Worm (Caenorhabditis elegans) whole organism, L4 larva: ENCODE measurements around the gene R04D3.3.

ENCODE experiments used
- D1046.2 ChIP-seq: fragments of 200-800 bp; sonication (Bioruptor generic); IDR thresholded peaks from 2 replicates; pipeline ENCODE4 v1.3.6; 2022; ENCODE audit warnings: missing genetic modification characterization, missing compliant biosample characterization
- F37D6.2 ChIP-seq: sonication (generic microtip); optimal IDR thresholded peaks from 2 replicates; lab custom pipeline; 2016; ENCODE audit warnings: mild to moderate bottlenecking, missing genetic modification characterization, missing compliant biosample characterization
- F44E2.7 ChIP-seq: fragments of 200-800 bp; sonication (Bioruptor generic); IDR thresholded peaks from 2 replicates; pipeline ENCODE4 v2.1.2; 2022; ENCODE audit warnings: missing genetic modification characterization, missing compliant biosample characterization
- F49E8.2 ChIP-seq: sonication (generic microtip); optimal IDR thresholded peaks from 2 replicates; lab custom pipeline; 2016; ENCODE audit warnings: missing compliant biosample characterization, mild to moderate bottlenecking, missing genetic modification characterization, borderline replicate concordance
- T20F7.1 ChIP-seq: fragments of 200-800 bp; sonication (Bioruptor generic); optimal IDR thresholded peaks from 2 replicates; lab custom pipeline; 2018; ENCODE audit warnings: mild to moderate bottlenecking, missing genetic modification characterization, missing compliant biosample characterization
- T26A8.4 ChIP-seq: fragments of 200-800 bp; sonication (Bioruptor generic); IDR thresholded peaks from 2 replicates; pipeline ENCODE4 v1.3.6; 2022; ENCODE audit warnings: missing genetic modification characterization, missing compliant biosample characterization
- ZK337.2 ChIP-seq: fragments of 200-800 bp; sonication (Bioruptor generic); IDR thresholded peaks from 2 replicates; pipeline ENCODE4 v1.3.6; 2022; ENCODE audit warnings: missing genetic modification reagents, missing genetic modification characterization, missing compliant biosample characterization
- ZK546.5 ChIP-seq, 2 experiments: sonication (generic microtip); optimal IDR thresholded peaks; 2 replicates each; lab custom pipeline; 2017; ENCODE audit warnings: missing biosample characterization in 2 of 2, missing genetic modification characterization in 2 of 2
- aha-1 ChIP-seq: fragments of 150-350 bp; peaks from one replicate; lab custom pipeline; 2014; ENCODE audit warnings: missing biosample characterization, missing genetic modification characterization
- attf-4 ChIP-seq: sonication (generic microtip); optimal IDR thresholded peaks from 3 replicates; lab custom pipeline; 2017; ENCODE audit warnings: missing biosample characterization, missing genetic modification characterization
- ceh-32 ChIP-seq: sonication (generic microtip); optimal IDR thresholded peaks from 2 replicates; lab custom pipeline; 2016; ENCODE audit warnings: mild to moderate bottlenecking, missing genetic modification characterization, missing compliant biosample characterization; ENCODE audit not compliant: poor library complexity
- ces-1 ChIP-seq: fragments of 150-350 bp; sonication (generic microtip); optimal IDR thresholded peaks from 4 replicates; lab custom pipeline; 2014; ENCODE audit warnings: missing biosample characterization, missing genetic modification reagents, missing genetic modification characterization
- cey-2 ChIP-seq: sonication (generic microtip); optimal IDR thresholded peaks from 3 replicates; lab custom pipeline; 2017; ENCODE audit warnings: missing genetic modification characterization, mild to moderate bottlenecking, missing compliant biosample characterization, antibody characterized with exemption, borderline replicate concordance; ENCODE audit not compliant: insufficient read depth
- daf-16 ChIP-seq, 3 experiments: sonication (generic microtip); optimal IDR thresholded peaks; 2 replicates each; lab custom pipeline; 2016 to 2017; ENCODE audit warnings: missing genetic modification characterization in 3 of 3, missing genetic modification reagents in 3 of 3, mild to moderate bottlenecking in 2 of 3, missing compliant biosample characterization in 2 of 3, missing biosample characterization in 1 of 3, moderate library complexity in 1 of 3
- dmd-6 ChIP-seq: fragments of 200-800 bp; sonication (Bioruptor generic); IDR thresholded peaks from 2 replicates; pipeline ENCODE4 v1.3.6; 2022; ENCODE audit warnings: missing genetic modification reagents, missing genetic modification characterization, missing compliant biosample characterization
- dpl-1 ChIP-seq: fragments of 150-350 bp; optimal IDR thresholded peaks from 2 replicates; lab custom pipeline; 2014; ENCODE audit warnings: missing biosample characterization, missing genetic modification reagents, missing genetic modification characterization
- duxl-1 ChIP-seq: sonication (generic microtip); optimal IDR thresholded peaks from 2 replicates; lab custom pipeline; 2016; ENCODE audit warnings: mild to moderate bottlenecking, missing genetic modification characterization, moderate library complexity, missing compliant biosample characterization; ENCODE audit not compliant: poor library complexity
- dve-1 ChIP-seq: sonication (generic microtip); optimal IDR thresholded peaks from 2 replicates; lab custom pipeline; 2017; ENCODE audit warnings: antibody characterized with exemption, mild to moderate bottlenecking, missing genetic modification characterization, missing compliant biosample characterization; ENCODE audit not compliant: insufficient read depth
- egl-27 ChIP-seq: sonication (generic microtip); optimal IDR thresholded peaks from 3 replicates; lab custom pipeline; 2017; ENCODE audit warnings: missing biosample characterization, missing genetic modification reagents, missing genetic modification characterization
- egl-43 ChIP-seq: fragments of 200-800 bp; sonication (Bioruptor generic); IDR thresholded peaks from 2 replicates; pipeline ENCODE4 v1.3.6; 2022; ENCODE audit warnings: missing genetic modification reagents, missing genetic modification characterization, missing compliant biosample characterization
- fkh-10 ChIP-seq: fragments of 150-350 bp; optimal IDR thresholded peaks from 2 replicates; lab custom pipeline; 2014; ENCODE audit warnings: missing biosample characterization, missing genetic modification reagents, missing genetic modification characterization
- hlh-11 ChIP-seq: fragments of 200-800 bp; sonication (Bioruptor generic); optimal IDR thresholded peaks from 2 replicates; lab custom pipeline; 2018; ENCODE audit warnings: mild to moderate bottlenecking, missing genetic modification characterization, missing compliant biosample characterization
- hlh-30 ChIP-seq: sonication (generic microtip); optimal IDR thresholded peaks from 2 replicates; lab custom pipeline; 2017; ENCODE audit warnings: antibody characterized with exemption, mild to moderate bottlenecking, missing genetic modification characterization, missing compliant biosample characterization; ENCODE audit not compliant: insufficient read depth
- hmg-1.1 ChIP-seq: fragments of 200-800 bp; sonication (Bioruptor generic); IDR thresholded peaks from 2 replicates; pipeline ENCODE4 v1.3.6; 2022; ENCODE audit warnings: missing genetic modification reagents, missing genetic modification characterization, missing compliant biosample characterization
- lin-1 ChIP-seq: fragments of 200-800 bp; sonication (Bioruptor generic); IDR thresholded peaks from 2 replicates; pipeline ENCODE4 v1.3.6; 2022; ENCODE audit warnings: missing genetic modification reagents, missing genetic modification characterization, missing compliant biosample characterization
- mdl-1 ChIP-seq, 2 experiments: fragments of 150-350 bp in 1 of 2; sonication (generic microtip) in 1 of 2; optimal IDR thresholded peaks; 2 replicates each; lab custom pipeline; 2014 to 2017; ENCODE audit warnings: missing biosample characterization in 2 of 2, missing genetic modification characterization in 2 of 2
- mes-2 ChIP-seq: sonication (generic microtip); optimal IDR thresholded peaks from 2 replicates; lab custom pipeline; 2016; ENCODE audit warnings: missing genotype, mild to moderate bottlenecking, missing genetic modification characterization, missing compliant biosample characterization; ENCODE audit not compliant: poor library complexity, severe bottlenecking
- mxl-2 ChIP-seq: fragments of 200-800 bp; sonication (Bioruptor generic); conservative IDR thresholded peaks from 2 replicates; pipeline ENCODE4 v1.3.6; 2022; ENCODE audit warnings: missing genetic modification reagents, missing genetic modification characterization, missing compliant biosample characterization
- mxl-3 ChIP-seq: fragments of 200-800 bp; sonication (Bioruptor generic); optimal IDR thresholded peaks from 2 replicates; lab custom pipeline; 2018; ENCODE audit warnings: mild to moderate bottlenecking, missing genetic modification characterization, missing compliant biosample characterization
- nhr-28 ChIP-seq: fragments of 150-350 bp; optimal IDR thresholded peaks from 2 replicates; lab custom pipeline; 2014; ENCODE audit warnings: missing biosample characterization, missing genetic modification characterization
- nhr-42 ChIP-seq: fragments of 200-800 bp; sonication (Bioruptor generic); IDR thresholded peaks from 2 replicates; pipeline ENCODE4 v1.3.6; 2022; ENCODE audit warnings: missing genetic modification characterization, missing compliant biosample characterization
- nhr-76 ChIP-seq: fragments of 150-350 bp; optimal IDR thresholded peaks from 2 replicates; lab custom pipeline; 2014; ENCODE audit warnings: missing biosample characterization, missing genetic modification characterization
- nhr-77 ChIP-seq: fragments of 150-350 bp; optimal IDR thresholded peaks from 2 replicates; lab custom pipeline; 2014; ENCODE audit warnings: missing biosample characterization, missing genetic modification characterization
- php-3 ChIP-seq: fragments of 200-800 bp; sonication (Bioruptor generic); IDR thresholded peaks from 2 replicates; pipeline ENCODE4 v1.3.6; 2022; ENCODE audit warnings: missing genetic modification reagents, missing genetic modification characterization, missing compliant biosample characterization
- pqm-1 ChIP-seq: sonication (generic microtip); optimal IDR thresholded peaks from 2 replicates; lab custom pipeline; 2017; ENCODE audit warnings: missing biosample characterization, missing genetic modification characterization
- rbr-2 ChIP-seq: sonication (generic microtip); optimal IDR thresholded peaks from 2 replicates; lab custom pipeline; 2016; ENCODE audit warnings: missing genotype, missing genetic modification characterization, missing compliant biosample characterization
- set-16 ChIP-seq: fragments of 200-800 bp; sonication (Bioruptor generic); IDR thresholded peaks from 2 replicates; pipeline ENCODE4 v1.3.6; 2022; ENCODE audit warnings: missing genetic modification reagents, missing genetic modification characterization, missing compliant biosample characterization
- skn-1 ChIP-seq: fragments of 150-350 bp; optimal IDR thresholded peaks from 2 replicates; lab custom pipeline; 2014; ENCODE audit warnings: missing biosample characterization, missing genetic modification characterization
- spr-1 ChIP-seq: sonication (generic microtip); optimal IDR thresholded peaks from 2 replicates; lab custom pipeline; 2016; ENCODE audit warnings: mild to moderate bottlenecking, missing genetic modification characterization, missing compliant biosample characterization
- tag-97 ChIP-seq: fragments of 200-800 bp; sonication (Bioruptor generic); IDR thresholded peaks from 2 replicates; pipeline ENCODE4 v1.3.6; 2022; ENCODE audit warnings: missing genetic modification characterization, missing compliant biosample characterization
- tra-1 ChIP-seq: fragments of 200-800 bp; sonication (Bioruptor generic); IDR thresholded peaks from 2 replicates; pipeline ENCODE4 v1.3.6; 2022; ENCODE audit warnings: missing genetic modification reagents, missing genetic modification characterization, missing compliant biosample characterization
- zag-1 ChIP-seq: fragments of 150-350 bp; optimal IDR thresholded peaks from 2 replicates; lab custom pipeline; 2014; ENCODE audit warnings: missing biosample characterization, missing genetic modification characterization
- zfp-2 ChIP-seq: sonication (generic microtip); optimal IDR thresholded peaks from 2 replicates; lab custom pipeline; 2016; ENCODE audit warnings: mild to moderate bottlenecking, missing genetic modification characterization, missing compliant biosample characterization
- zfp-3 ChIP-seq: fragments of 200-800 bp; sonication (Bioruptor generic); conservative IDR thresholded peaks from 2 replicates; pipeline ENCODE4 v1.3.6; 2022; ENCODE audit warnings: missing genetic modification reagents, missing genetic modification characterization, missing compliant biosample characterization
- zip-11 ChIP-seq: fragments of 200-800 bp; sonication (Bioruptor generic); IDR thresholded peaks from 2 replicates; pipeline ENCODE4 v1.3.6; 2022; ENCODE audit warnings: missing genetic modification characterization, missing compliant biosample characterization
- zip-2 ChIP-seq: fragments of 150-350 bp; optimal IDR thresholded peaks from 2 replicates; lab custom pipeline; 2014; ENCODE audit warnings: missing biosample characterization, missing genetic modification characterization
- ztf-11 ChIP-seq: fragments of 150-350 bp; optimal IDR thresholded peaks from 2 replicates; lab custom pipeline; 2014; ENCODE audit warnings: missing biosample characterization, missing genetic modification characterization

The R04D3.3 gene

ce11 chrX:13333835-13334234 lies 43.4 kb upstream of the R04D3.3 start, which contains the start of gene F46G10.4:
F46G10.4 (plus strand) TSS chrX:13334046.
- TF ChIP-seq dmd-6 (peak; percentile 79), daf-16 (GFP tag; optimal IDR thresholded peaks at IDR 0.05; lab: Kevin White, UChicago) (no peak), daf-16 (tag; optimal IDR thresholded peaks at IDR 0.05; lab: Kevin White, UChicago) (peak; percentile 81), nhr-42 (GFP tag; lab: Robert Waterston, UW) (no peak), tag-97 (GFP tag; lab: Robert Waterston, UW) (no peak), hlh-11 (peak; percentile 79), nhr-77 (tag; lab: Kevin White, UChicago) (peak; percentile 61), tra-1 (GFP tag; lab: Robert Waterston, UW) (0 out of 2 replicates have a peak, but pooled peaks have one; percentile 29), pqm-1 (tag; lab: Kevin White, UChicago) (peak; percentile 90), set-16 (no peak), egl-27 (tag; lab: Kevin White, UChicago) (no peak), hlh-30 (peak; percentile 3), nhr-28 (peak; percentile 55), php-3 (GFP tag; lab: Robert Waterston, UW) (0 out of 2 replicates have a peak, but pooled peaks have one; percentile 23), mxl-3 (GFP tag; lab: Kevin White, UChicago) (peak; percentile 8), mdl-1 (tag; optimal IDR thresholded peaks at IDR 0.05; lab: Kevin White, UChicago) (peak in 1 of 2 experiments; percentile 41), dve-1 (tag; lab: Kevin White, UChicago) (peak; percentile 50)

ce11 chrX:13331386-13331785 lies 41.0 kb upstream of the R04D3.3 start, which contains the start of gene sir-2.3:
sir-2.3 (plus strand) TSS chrX:13331686.
- TF ChIP-seq zfp-3, result no peak
- peak; percentile 40 for TF ChIP-seq aha-1 (tag; lab: Kevin White, UChicago)

- TF ChIP-seq ceh-32 (tag; lab: Kevin White, UChicago) (no peak), egl-43 (no peak), ZK337.2 (no peak), F44E2.7 (GFP tag; lab: Robert Waterston, UW) (no peak), aha-1 (tag; lab: Kevin White, UChicago) (peak; percentile 49), skn-1 (no peak), hmg-1.1 (GFP tag; lab: Robert Waterston, UW) (peak; percentile 39; the same call in 1 of the 2 replicates), ztf-11 (tag; lab: Kevin White, UChicago) (no peak), hlh-11 (peak; percentile 92), nhr-76 (tag; lab: Kevin White, UChicago) (no peak), fkh-10 (no peak), rbr-2 (tag; lab: Kevin White, UChicago) (peak; percentile 35), dve-1 (tag; lab: Kevin White, UChicago) (peak; percentile 80), F37D6.2 (tag; lab: Kevin White, UChicago) (no peak), zag-1 (tag; lab: Kevin White, UChicago) (no peak), zip-2 (tag; lab: Kevin White, UChicago) (no peak), lin-1 (GFP tag; lab: Robert Waterston, UW) (0 out of 2 replicates have a peak, but pooled peaks have one; percentile 52), D1046.2 (GFP tag; lab: Robert Waterston, UW) (no peak), spr-1 (tag; lab: Kevin White, UChicago) (no peak), zfp-2 (no peak), dpl-1 (GFP tag; lab: Kevin White, UChicago) (peak; percentile 45), attf-4 (tag; lab: Kevin White, UChicago) (no peak), ces-1 (GFP tag; lab: Kevin White, UChicago) (no peak), T20F7.1 (GFP tag; lab: Kevin White, UChicago) (no peak), F49E8.2 (tag; lab: Kevin White, UChicago) (no peak), T26A8.4 (GFP tag; lab: Robert Waterston, UW) (no peak), ZK546.5 (tag; optimal IDR thresholded peaks at IDR 0.05; lab: Kevin White, UChicago) (no peak), zip-11 (GFP tag; lab: Robert Waterston, UW) (no peak), cey-2 (tag; lab: Kevin White, UChicago) (no peak), mes-2 (tag; lab: Kevin White, UChicago) (peak; percentile 69), mxl-2 (GFP tag; lab: Robert Waterston, UW) (peak; percentile 85), mdl-1 (tag; optimal IDR thresholded peaks at IDR 0.05; lab: Kevin White, UChicago) (peak; percentile 43 to 89), duxl-1 (tag; lab: Kevin White, UChicago) (no peak)
Observed at ce11 chrX:13328868-13329267, 38.4 kb upstream of the R04D3.3 start.
